Worm (Caenorhabditis elegans) whole organism, young adult: ENCODE results near the gene F44E2.9.

Experiments
- B0035.1 ChIP-seq: sonication (generic microtip); optimal IDR thresholded peaks from 2 replicates; lab custom pipeline; 2016; ENCODE audit warnings: missing genetic modification characterization, mild to moderate bottlenecking, missing compliant biosample characterization, missing genotype, missing genetic modification reagents
- C06A6.2 ChIP-seq: fragments of 200-800 bp; sonication (Bioruptor generic); conservative IDR thresholded peaks from 2 replicates; pipeline ENCODE4 v1.3.6; 2022; ENCODE audit warnings: missing genetic modification characterization, missing compliant biosample characterization
- F22D6.2 ChIP-seq: sonication (generic microtip); optimal IDR thresholded peaks from 2 replicates; lab custom pipeline; 2016; ENCODE audit warnings: mild to moderate bottlenecking, missing genetic modification characterization, missing compliant biosample characterization
- F55B11.4 ChIP-seq: sonication (generic microtip); optimal IDR thresholded peaks from 2 replicates; lab custom pipeline; 2016; ENCODE audit warnings: missing compliant biosample characterization, missing genetic modification characterization, borderline replicate concordance; ENCODE audit not compliant: insufficient read depth
- T07F8.4 ChIP-seq: sonication (generic microtip); optimal IDR thresholded peaks from 2 replicates; lab custom pipeline; 2016; ENCODE audit warnings: mild to moderate bottlenecking, missing genetic modification characterization, moderate library complexity, missing compliant biosample characterization
- T26A5.8 ChIP-seq: sonication (generic microtip); optimal IDR thresholded peaks from 2 replicates; lab custom pipeline; 2016; ENCODE audit warnings: missing genetic modification characterization, missing compliant biosample characterization
- Y53G8AR.9 ChIP-seq: fragments of 200-800 bp; sonication (Bioruptor generic); conservative IDR thresholded peaks from 2 replicates; pipeline ENCODE4 v1.3.6; 2022; ENCODE audit warnings: missing genetic modification reagents, missing genetic modification characterization, missing compliant biosample characterization
- Y95B8A.8 ChIP-seq: fragments of 200-800 bp; sonication (Bioruptor generic); IDR thresholded peaks from 2 replicates; pipeline ENCODE4 v1.3.6; 2022; ENCODE audit warnings: missing genetic modification reagents, missing genetic modification characterization, missing compliant biosample characterization
- ZK185.1 ChIP-seq: sonication (generic microtip); optimal IDR thresholded peaks from 2 replicates; lab custom pipeline; 2016; ENCODE audit warnings: mild to moderate bottlenecking, missing genetic modification characterization, missing compliant biosample characterization; ENCODE audit not compliant: poor library complexity, severe bottlenecking
- atf-7 ChIP-seq: sonication (generic microtip); optimal IDR thresholded peaks from 2 replicates; lab custom pipeline; 2017; ENCODE audit warnings: mild to moderate bottlenecking, missing genetic modification characterization, missing compliant biosample characterization
- athp-1 ChIP-seq: sonication (generic microtip); optimal IDR thresholded peaks from 2 replicates; lab custom pipeline; 2017; ENCODE audit warnings: mild to moderate bottlenecking, missing genetic modification characterization, missing compliant biosample characterization
- attf-6 ChIP-seq: fragments of 200-800 bp; sonication (Bioruptor generic); IDR thresholded peaks from 2 replicates; pipeline ENCODE4 v1.3.6; 2022; ENCODE audit warnings: missing genetic modification reagents, missing genetic modification characterization, missing compliant biosample characterization
- cebp-1 ChIP-seq, 2 experiments: fragments of 200-800 bp in 1 of 2; sonication (Bioruptor generic) in 1 of 2; sonication (generic microtip) in 1 of 2; IDR thresholded peaks in 1 of 2; optimal IDR thresholded peaks in 1 of 2; 2 replicates each; pipeline versions ENCODE4 v1.3.6 to Lab custom; 2017 to 2022; ENCODE audit warnings: missing compliant biosample characterization in 2 of 2, missing genetic modification characterization in 2 of 2, mild to moderate bottlenecking in 1 of 2, missing genetic modification reagents in 1 of 2, moderate library complexity in 1 of 2
- ceh-58 ChIP-seq: fragments of 200-800 bp; sonication (Bioruptor generic); IDR thresholded peaks from 2 replicates; pipeline ENCODE4 v1.3.6; 2022; ENCODE audit warnings: missing genetic modification characterization, missing compliant biosample characterization
- dox-1 ChIP-seq: fragments of 200-800 bp; sonication (Bioruptor generic); IDR thresholded peaks from 2 replicates; pipeline ENCODE4 v1.3.6; 2022; ENCODE audit warnings: missing genetic modification reagents, missing genetic modification characterization, missing compliant biosample characterization
- egl-18 ChIP-seq: fragments of 200-800 bp; sonication (Bioruptor generic); IDR thresholded peaks from 2 replicates; pipeline ENCODE4 v1.3.6; 2022; ENCODE audit warnings: missing genetic modification reagents, missing genetic modification characterization, missing compliant biosample characterization
- egrh-3 ChIP-seq: fragments of 200-800 bp; sonication (Bioruptor generic); IDR thresholded peaks from 2 replicates; pipeline ENCODE4 v1.3.6; 2022; ENCODE audit warnings: missing genetic modification reagents, missing genetic modification characterization, missing compliant biosample characterization
- ekl-4 ChIP-seq: fragments of 200-800 bp; sonication (Bioruptor generic); IDR thresholded peaks from 2 replicates; pipeline ENCODE4 v1.3.6; 2022; ENCODE audit warnings: missing genetic modification reagents, missing genetic modification characterization, missing compliant biosample characterization
- hlh-12 ChIP-seq: sonication (generic microtip); optimal IDR thresholded peaks from 2 replicates; lab custom pipeline; 2016; ENCODE audit warnings: missing genetic modification characterization, missing compliant biosample characterization
- hrde-1 ChIP-seq: sonication (generic microtip); optimal IDR thresholded peaks from 2 replicates; lab custom pipeline; 2016; ENCODE audit warnings: missing genetic modification characterization, mild to moderate bottlenecking, missing compliant biosample characterization, moderate library complexity, missing genotype, missing genetic modification reagents, borderline replicate concordance
- let-607 ChIP-seq, 2 experiments: fragments of 200-800 bp in 1 of 2; sonication (Bioruptor generic) in 1 of 2; sonication (generic microtip) in 1 of 2; optimal IDR thresholded peaks; 2 replicates each; lab custom pipeline; 2016 to 2018; ENCODE audit warnings: mild to moderate bottlenecking in 2 of 2, missing compliant biosample characterization in 2 of 2, missing genetic modification characterization in 2 of 2, moderate library complexity in 2 of 2, missing genotype in 1 of 2
- lin-26 ChIP-seq: fragments of 200-800 bp; sonication (Bioruptor generic); IDR thresholded peaks from 2 replicates; pipeline ENCODE4 v1.3.6; 2022; ENCODE audit warnings: missing genetic modification reagents, missing genetic modification characterization, missing compliant biosample characterization
- lin-35 ChIP-seq, 3 experiments: fragments of 150-350 bp in 2 of 3; sonication (generic microtip) in 1 of 3; optimal IDR thresholded peaks; 2 replicates each; lab custom pipeline; 2014 to 2018; ENCODE audit warnings: missing biosample characterization in 3 of 3, missing genetic modification characterization in 3 of 3, missing genetic modification reagents in 3 of 3
- lin-40 ChIP-seq: sonication (generic microtip); optimal IDR thresholded peaks from 2 replicates; lab custom pipeline; 2016; ENCODE audit warnings: missing genetic modification characterization, mild to moderate bottlenecking, missing compliant biosample characterization, missing genotype, missing genetic modification reagents
- lir-1 ChIP-seq: fragments of 200-800 bp; sonication (Bioruptor generic); conservative IDR thresholded peaks from 2 replicates; pipeline ENCODE4 v1.3.6; 2022; ENCODE audit warnings: missing genetic modification reagents, missing genetic modification characterization, missing compliant biosample characterization
- madf-3 ChIP-seq: fragments of 200-800 bp; sonication (Bioruptor generic); IDR thresholded peaks from 2 replicates; pipeline ENCODE4 v1.3.6; 2022; ENCODE audit warnings: missing genetic modification reagents, missing genetic modification characterization, missing compliant biosample characterization
- madf-6 ChIP-seq: fragments of 200-800 bp; sonication (Bioruptor generic); IDR thresholded peaks from 2 replicates; pipeline ENCODE4 v1.3.6; 2022; ENCODE audit warnings: missing genetic modification reagents, missing genetic modification characterization, missing compliant biosample characterization
- nfyb-1 ChIP-seq: fragments of 200-800 bp; sonication (Bioruptor generic); IDR thresholded peaks from 2 replicates; pipeline ENCODE4 v1.3.6; 2022; ENCODE audit warnings: missing genetic modification reagents, missing genetic modification characterization, missing compliant biosample characterization
- nhr-80 ChIP-seq: sonication (generic microtip); optimal IDR thresholded peaks from 2 replicates; lab custom pipeline; 2016; ENCODE audit warnings: missing genetic modification characterization, missing compliant biosample characterization
- pbrm-1 ChIP-seq: fragments of 200-800 bp; sonication (Bioruptor generic); IDR thresholded peaks from 2 replicates; pipeline ENCODE4 v1.3.6; 2022; ENCODE audit warnings: missing genetic modification reagents, missing genetic modification characterization, missing compliant biosample characterization
- rcor-1 ChIP-seq: fragments of 200-800 bp; sonication (Bioruptor generic); IDR thresholded peaks from 2 replicates; pipeline ENCODE4 v1.3.6; 2022; ENCODE audit warnings: missing genetic modification reagents, missing genetic modification characterization, missing compliant biosample characterization
- snpc-3.4 ChIP-seq: sonication (generic microtip); optimal IDR thresholded peaks from 2 replicates; lab custom pipeline; 2017; ENCODE audit warnings: missing genetic modification characterization, mild to moderate bottlenecking, missing compliant biosample characterization, antibody characterized with exemption, moderate library complexity, missing genotype, missing genetic modification reagents
- snpc-4 ChIP-seq, 5 experiments: fragments of 150-350 bp in 1 of 5; sonication (generic microtip) in 4 of 5; optimal IDR thresholded peaks; 2 replicates each; lab custom pipeline; 2014 to 2018; ENCODE audit warnings: missing genetic modification characterization in 5 of 5, missing biosample characterization in 3 of 5, antibody characterized with exemption in 2 of 5, mild to moderate bottlenecking in 2 of 5, missing compliant biosample characterization in 2 of 5, missing genotype in 2 of 5, moderate library complexity in 2 of 5, missing genetic modification reagents in 1 of 5
- somi-1 ChIP-seq: fragments of 200-800 bp; sonication (Bioruptor generic); optimal IDR thresholded peaks from 2 replicates; lab custom pipeline; 2018; ENCODE audit warnings: mild to moderate bottlenecking, missing genetic modification characterization, missing compliant biosample characterization
- tbp1 ChIP-seq: fragments of 200-800 bp; sonication (Bioruptor generic); optimal IDR thresholded peaks from 2 replicates; lab custom pipeline; 2018; ENCODE audit warnings: mild to moderate bottlenecking, missing genetic modification characterization, missing compliant biosample characterization
- ztf-18 ChIP-seq: sonication (generic microtip); optimal IDR thresholded peaks from 2 replicates; lab custom pipeline; 2016; ENCODE audit warnings: missing genotype, mild to moderate bottlenecking, missing genetic modification characterization, missing compliant biosample characterization
- ztf-6 ChIP-seq: fragments of 200-800 bp; sonication (Bioruptor generic); IDR thresholded peaks from 2 replicates; pipeline ENCODE4 v1.3.6; 2022; ENCODE audit warnings: missing genetic modification reagents, missing genetic modification characterization, missing compliant biosample characterization

Gene F44E2.9

DNA sequence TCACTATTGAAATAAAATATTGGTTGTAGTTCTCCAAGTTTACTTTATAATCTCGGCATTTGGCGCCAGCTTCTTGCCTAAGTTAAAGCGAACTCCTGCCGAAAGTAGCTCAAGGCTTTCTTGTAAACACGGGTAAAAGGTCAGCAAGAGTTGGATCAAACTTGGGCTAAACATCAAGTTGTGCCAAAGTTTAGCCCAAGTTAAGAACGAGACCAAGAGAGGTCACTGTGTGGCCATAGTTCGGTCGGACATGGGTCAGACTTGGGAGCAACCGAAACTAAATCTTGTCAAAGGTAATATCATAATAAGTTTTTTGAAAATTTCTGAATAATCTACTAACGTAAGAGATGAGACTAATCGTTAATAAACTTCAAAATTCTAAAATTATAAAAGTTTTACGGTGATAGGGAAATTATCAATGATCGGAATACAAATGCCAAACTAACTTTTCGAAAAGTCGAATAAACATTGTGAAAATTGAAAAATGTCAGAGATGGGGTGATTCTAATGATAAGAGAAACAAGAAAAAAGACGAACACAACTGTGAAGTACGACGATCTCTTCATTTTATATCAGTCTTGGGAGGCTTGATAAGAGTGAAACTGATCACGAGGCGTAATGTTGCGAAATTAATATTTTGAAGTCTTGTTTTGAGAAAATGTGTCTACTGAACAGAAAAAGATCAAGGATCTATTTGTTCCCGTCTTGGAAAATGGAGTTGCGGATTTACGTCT lies 17.8 kb upstream of the F44E2.9 start (continued):
- TF ChIP-seq somi-1 = no peak

DNA sequence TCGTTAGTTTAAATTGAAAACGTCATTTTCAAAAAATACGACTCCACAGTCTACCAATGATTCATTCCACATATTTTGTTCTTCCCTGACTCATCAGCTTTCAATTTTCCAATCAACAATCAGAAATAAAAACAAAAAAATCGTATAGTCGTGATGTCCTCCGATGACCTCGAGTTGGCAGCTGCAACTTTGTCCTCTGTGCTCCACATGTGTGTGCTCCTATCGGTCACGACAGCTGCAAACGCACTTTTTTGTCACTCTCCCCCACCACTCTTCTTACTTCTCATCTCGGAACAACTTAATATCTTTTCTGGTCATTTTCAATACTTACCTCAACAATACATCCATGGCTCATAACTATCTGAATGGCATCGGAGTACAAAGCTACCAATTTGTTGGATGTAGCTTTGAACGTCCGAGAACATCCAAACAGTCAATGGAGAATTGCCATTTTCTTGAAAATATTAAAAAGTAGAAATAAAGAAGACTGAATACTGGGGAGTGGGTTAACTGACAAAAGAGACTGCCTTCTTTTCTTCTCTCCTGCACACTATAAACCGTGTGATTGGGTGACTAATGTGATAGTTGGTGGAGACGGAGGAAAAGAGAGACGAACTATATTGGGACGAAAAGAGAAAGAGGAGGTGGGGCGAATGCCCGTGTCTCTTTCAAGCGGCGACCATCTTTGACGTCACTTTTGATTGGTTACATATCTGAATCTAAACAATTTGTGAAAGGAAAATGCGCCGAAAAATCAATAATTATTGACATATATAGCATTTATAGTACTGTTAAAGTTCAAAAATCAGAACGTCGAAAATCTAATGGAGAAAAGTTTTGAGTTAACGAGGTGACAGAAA lies 16.9 kb upstream of the F44E2.9 start:
- TF ChIP-seq pbrm-1 (GFP tag; lab: Robert Waterston, UW) (peak; percentile 35; the same call in 1 of the 2 replicates), nfyb-1 (peak; percentile 11; the same call in 1 of the 2 replicates), tbp1 (GFP tag; lab: Kevin White, UChicago) (no peak), cebp-1 (GFP tag; IDR thresholded peaks at IDR 0.05; lab: Robert Waterston, UW) (no peak), cebp-1 (tag; optimal IDR thresholded peaks at IDR 0.05; lab: Kevin White, UChicago) (peak; percentile 4), madf-3 (GFP tag; lab: Robert Waterston, UW) (0 out of 2 replicates have a peak, but pooled peaks have one; percentile 29), nhr-80 (peak; percentile 44), egl-18 (GFP tag; lab: Robert Waterston, UW) (no peak), ZK185.1 (tag; lab: Kevin White, UChicago) (peak; percentile 5), lir-1 (GFP tag; lab: Robert Waterston, UW) (no peak), B0035.1 (tag; lab: Kevin White, UChicago) (no peak), dox-1 (GFP tag; lab: Robert Waterston, UW) (0 out of 2 replicates have a peak, but pooled peaks have one; percentile 14), hrde-1 (tag; lab: Kevin White, UChicago) (no peak), Y53G8AR.9 (GFP tag; lab: Robert Waterston, UW) (no peak), madf-6 (no peak; the same call in 1 of the 2 replicates), Y95B8A.8 (GFP tag; lab: Robert Waterston, UW) (0 out of 2 replicates have a peak, but pooled peaks have one; percentile 6), ceh-58 (GFP tag; lab: Robert Waterston, UW) (no peak), snpc-3.4 (tag; lab: Kevin White, UChicago) (no peak)

DNA sequence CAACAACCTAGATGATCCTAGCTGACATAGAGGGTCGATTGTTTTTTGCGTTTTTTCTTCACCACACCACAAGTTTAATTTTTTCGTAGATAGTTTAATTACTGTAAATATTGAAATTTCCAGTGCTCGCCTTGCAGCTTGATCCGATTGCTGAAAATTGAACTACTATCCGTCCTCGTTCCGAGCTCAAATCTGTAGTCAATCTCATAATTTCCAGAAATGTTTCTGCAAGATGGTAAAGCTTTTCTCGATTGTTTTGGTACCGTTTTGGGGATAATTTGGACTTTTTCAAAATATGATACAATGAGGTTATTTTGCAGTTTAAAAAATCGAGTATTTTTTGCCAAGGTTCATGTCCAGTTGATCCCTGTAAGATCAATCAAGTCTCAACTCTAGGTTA lies 15.7 kb upstream of the F44E2.9 start:
- TF ChIP-seq hlh-12 (no peak), let-607 (tag; optimal IDR thresholded peaks at IDR 0.05; lab: Kevin White, UChicago) (peak in 1 of 2 experiments; percentile 0), lin-35 (GFP tag; optimal IDR thresholded peaks at IDR 0.05; lab: Kevin White, UChicago) (no peak), rcor-1 (GFP tag; lab: Robert Waterston, UW) (no peak), athp-1 (tag; lab: Kevin White, UChicago) (no peak), lin-40 (tag; lab: Kevin White, UChicago) (no peak)

DNA sequence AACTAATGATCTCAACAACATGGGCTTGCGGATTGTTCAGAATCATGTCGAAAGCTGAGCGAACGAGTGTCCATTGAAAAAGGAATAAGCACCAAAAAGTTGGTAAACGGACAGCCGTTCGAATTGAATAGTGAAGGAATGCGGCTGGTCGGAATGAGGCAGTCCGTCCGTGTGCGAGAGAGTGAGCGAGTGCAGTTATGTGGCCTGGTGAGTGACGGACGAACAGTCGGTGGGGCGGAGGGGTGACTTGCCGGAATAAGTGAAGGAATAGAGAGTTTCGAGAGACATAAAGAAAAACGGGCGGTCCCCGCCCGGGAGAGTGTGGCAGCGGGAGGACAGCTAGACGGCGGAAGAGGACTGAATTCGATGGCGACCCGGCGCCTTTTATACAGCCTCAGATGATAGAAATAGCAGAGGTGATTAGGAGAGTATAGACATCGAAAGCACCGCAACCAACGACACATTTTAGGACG lies 15.0 kb upstream of the F44E2.9 start:
- no peak for TF ChIP-seq attf-6
- no peak for TF ChIP-seq hlh-12
- no peak for TF ChIP-seq ztf-6 (GFP tag; lab: Robert Waterston, UW)
- no peak for TF ChIP-seq F55B11.4
- no peak for TF ChIP-seq snpc-3.4 (tag; lab: Kevin White, UChicago)
- TF ChIP-seq ZK185.1 (tag; lab: Kevin White, UChicago) = peak; percentile 52
- no peak for TF ChIP-seq T26A5.8 (tag; lab: Kevin White, UChicago)
- TF ChIP-seq snpc-4 (GFP tag; optimal IDR thresholded peaks at IDR 0.05; lab: Kevin White, UChicago) = no peak
- TF ChIP-seq snpc-4 (tag; optimal IDR thresholded peaks at IDR 0.05; lab: Kevin White, UChicago) = peak in 3 of 4 experiments; percentile 27 to 45 (median 27)
- peak; percentile 79 for TF ChIP-seq egrh-3 (GFP tag; lab: Robert Waterston, UW)
- TF ChIP-seq T07F8.4 (tag; lab: Kevin White, UChicago) = no peak
- peak; percentile 52 for TF ChIP-seq F22D6.2 (tag; lab: Kevin White, UChicago)
- peak; percentile 47 to 87 for TF ChIP-seq let-607 (tag; optimal IDR thresholded peaks at IDR 0.05; lab: Kevin White, UChicago)
- peak; percentile 67 for TF ChIP-seq ekl-4 (GFP tag; lab: Robert Waterston, UW)
- TF ChIP-seq C06A6.2 (GFP tag; lab: Robert Waterston, UW) = peak; percentile 73
- peak; percentile 73 for TF ChIP-seq ztf-18 (tag; lab: Kevin White, UChicago)
- TF ChIP-seq Y95B8A.8 (GFP tag; lab: Robert Waterston, UW) = no peak
- no peak for TF ChIP-seq ceh-58 (GFP tag; lab: Robert Waterston, UW)
- TF ChIP-seq atf-7 (tag; lab: Kevin White, UChicago) = peak; percentile 83
- peak; percentile 74 for TF ChIP-seq lin-26 (GFP tag; lab: Robert Waterston, UW)
